Worm (Caenorhabditis elegans) whole organism, L2 larva: Measurements from ENCODE around the gene nfyb-1.

Experiments
- ZK546.5 ChIP-seq: sonication (generic microtip); optimal IDR thresholded peaks from 2 replicates; lab custom pipeline; 2017; ENCODE audit warnings: missing biosample characterization, missing genetic modification characterization
- ama-1 ChIP-seq: fragments of 150-350 bp; optimal IDR thresholded peaks from 2 replicates; lab custom pipeline; 2018; ENCODE audit warnings: inconsistent platforms
- blmp-1 ChIP-seq: sonication (generic microtip); optimal IDR thresholded peaks from 2 replicates; lab custom pipeline; 2017; ENCODE audit warnings: missing genetic modification characterization, mild to moderate bottlenecking, missing compliant biosample characterization, antibody characterized with exemption, moderate library complexity; ENCODE audit not compliant: insufficient read depth
- nhr-23 ChIP-seq: fragments of 150-350 bp; optimal IDR thresholded peaks from 2 replicates; lab custom pipeline; 2014; ENCODE audit warnings: missing biosample characterization, missing genetic modification reagents, missing genetic modification characterization
- unc-55 ChIP-seq: fragments of 150-350 bp; sonication (generic microtip); optimal IDR thresholded peaks from 3 replicates; lab custom pipeline; 2014; ENCODE audit warnings: missing biosample characterization, missing genetic modification reagents, missing genetic modification characterization

- TF ChIP-seq blmp-1 (tag; lab: Kevin White, UChicago) (no peak), ama-1 (lab: Kevin White, UChicago) (no peak), ZK546.5 (tag; lab: Kevin White, UChicago) (no peak), nhr-23 (no peak), unc-55 (GFP tag; lab: Kevin White, UChicago) (peak; percentile 43)
Observed at ce11 chrII:511968-512367, 44.8 kb upstream of the nfyb-1 start.
